Worm (Caenorhabditis elegans) whole organism, midembryonic: ENCODE measurements around the gene F13E9.9.

Source experiments
- T22C8.4 ChIP-seq: fragments of 200-800 bp; sonication (Bioruptor generic); IDR thresholded peaks from 2 replicates; pipeline ENCODE4 v1.3.6; 2022; ENCODE audit warnings: missing genetic modification characterization, missing compliant biosample characterization
- cog-1 ChIP-seq: sonication (generic microtip); optimal IDR thresholded peaks from 2 replicates; lab custom pipeline; 2016; ENCODE audit warnings: missing genetic modification characterization, missing compliant biosample characterization
- flt-1 ChIP-seq: fragments of 200-800 bp; sonication (Bioruptor generic); IDR thresholded peaks from 2 replicates; pipeline ENCODE4 v1.3.6; 2022; ENCODE audit warnings: missing genetic modification characterization, missing compliant biosample characterization
- klf-2 ChIP-seq: fragments of 200-800 bp; sonication (Bioruptor generic); conservative IDR thresholded peaks from 2 replicates; pipeline ENCODE4 v1.3.6; 2022; ENCODE audit warnings: missing genetic modification reagents, missing genetic modification characterization, missing compliant biosample characterization
- med-1 ChIP-seq: sonication (generic microtip); optimal IDR thresholded peaks from 2 replicates; lab custom pipeline; 2017; ENCODE audit warnings: missing genetic modification characterization, mild to moderate bottlenecking, missing compliant biosample characterization, antibody characterized with exemption, missing genetic modification reagents; ENCODE audit not compliant: insufficient read depth
- ref-1 ChIP-seq: fragments of 200-800 bp; sonication (Bioruptor generic); conservative IDR thresholded peaks from 2 replicates; pipeline ENCODE4 v1.3.6; 2022; ENCODE audit warnings: missing genetic modification reagents, missing genetic modification characterization, missing compliant biosample characterization
- tab-1 ChIP-seq: fragments of 200-800 bp; sonication (Bioruptor generic); IDR thresholded peaks from 2 replicates; pipeline ENCODE4 v1.3.6; 2022; ENCODE audit warnings: missing genetic modification characterization, missing compliant biosample characterization
- ztf-23 ChIP-seq: fragments of 200-800 bp; sonication (Bioruptor generic); IDR thresholded peaks from 2 replicates; pipeline ENCODE4 v1.3.6; 2022; ENCODE audit warnings: missing genetic modification reagents, missing genetic modification characterization, missing compliant biosample characterization
- ztf-29 ChIP-seq: fragments of 200-800 bp; sonication (Bioruptor generic); IDR thresholded peaks from 2 replicates; pipeline ENCODE4 v1.3.6; 2022; ENCODE audit warnings: missing genetic modification reagents, missing genetic modification characterization, missing compliant biosample characterization

F13E9.9 gene

DNA sequence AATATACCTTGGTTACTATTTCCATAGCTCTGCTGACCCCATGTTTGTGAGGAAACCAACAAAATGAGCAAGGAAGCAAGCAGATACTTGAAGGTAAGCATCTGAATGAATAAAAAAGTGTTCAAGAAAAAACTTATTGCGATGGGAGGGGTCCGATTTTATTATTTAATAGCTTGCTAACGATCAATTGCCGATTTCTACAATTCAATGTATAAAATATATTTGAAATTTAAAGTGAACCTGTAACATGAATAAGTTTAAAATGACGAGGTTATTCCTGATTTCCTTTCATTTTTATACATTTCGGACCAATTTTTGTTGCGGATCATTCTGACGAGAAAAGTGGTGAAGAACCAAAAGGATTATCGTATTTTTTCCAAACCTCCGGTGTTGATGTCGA lies 2.5 kb downstream of the F13E9.9 start, which contains the start of gene srlf-13:
Gene srlf-13 (minus strand): TSS at position 101 of the 400 bp plus-strand sequence.
- no peak for TF ChIP-seq klf-2 (GFP tag; lab: Robert Waterston, UW)
- no peak for TF ChIP-seq ztf-23
- TF ChIP-seq T22C8.4 (GFP tag; lab: Robert Waterston, UW) = no peak
- no peak for TF ChIP-seq ztf-29 (GFP tag; lab: Robert Waterston, UW)
- TF ChIP-seq flt-1 (GFP tag; lab: Robert Waterston, UW) = no peak
- no peak for TF ChIP-seq cog-1 (tag; lab: Kevin White, UChicago)
- no peak for TF ChIP-seq tab-1 (GFP tag; lab: Robert Waterston, UW)
- TF ChIP-seq ref-1 = no peak
- TF ChIP-seq med-1 (GFP tag; lab: Kevin White, UChicago) = no peak

DNA sequence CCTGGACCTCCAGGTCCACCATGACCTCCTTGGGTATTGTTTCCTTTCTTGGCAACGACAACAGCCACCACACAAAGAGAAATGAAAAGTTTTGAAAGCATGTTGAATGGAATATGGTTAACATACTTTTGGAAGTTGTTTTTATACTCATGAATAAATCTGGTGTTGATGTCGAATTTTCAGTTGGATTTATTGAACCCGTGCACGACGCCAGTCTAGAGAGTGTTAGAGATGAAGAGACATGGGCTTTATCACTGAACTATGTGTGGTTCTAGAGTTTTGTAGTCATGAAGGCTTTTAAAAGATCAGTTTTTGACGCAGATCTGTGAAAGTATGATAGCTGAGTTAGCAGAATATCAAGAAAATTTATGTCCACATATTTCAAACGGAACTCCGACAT lies 4.7 kb downstream of the F13E9.9 start, which contains the start of gene srlf-14:
Gene srlf-14 (minus strand): TSS at position 101 of the 400 bp plus-strand sequence.
- no peak for TF ChIP-seq cog-1 (tag; lab: Kevin White, UChicago)
- no peak for TF ChIP-seq klf-2 (GFP tag; lab: Robert Waterston, UW)
- TF ChIP-seq T22C8.4 (GFP tag; lab: Robert Waterston, UW) = no peak
- TF ChIP-seq tab-1 (GFP tag; lab: Robert Waterston, UW) = no peak
- TF ChIP-seq ref-1 = no peak
- no peak for TF ChIP-seq ztf-29 (GFP tag; lab: Robert Waterston, UW)
- no peak for TF ChIP-seq med-1 (GFP tag; lab: Kevin White, UChicago)
- TF ChIP-seq ztf-23 = no peak
- TF ChIP-seq flt-1 (GFP tag; lab: Robert Waterston, UW) = no peak

DNA sequence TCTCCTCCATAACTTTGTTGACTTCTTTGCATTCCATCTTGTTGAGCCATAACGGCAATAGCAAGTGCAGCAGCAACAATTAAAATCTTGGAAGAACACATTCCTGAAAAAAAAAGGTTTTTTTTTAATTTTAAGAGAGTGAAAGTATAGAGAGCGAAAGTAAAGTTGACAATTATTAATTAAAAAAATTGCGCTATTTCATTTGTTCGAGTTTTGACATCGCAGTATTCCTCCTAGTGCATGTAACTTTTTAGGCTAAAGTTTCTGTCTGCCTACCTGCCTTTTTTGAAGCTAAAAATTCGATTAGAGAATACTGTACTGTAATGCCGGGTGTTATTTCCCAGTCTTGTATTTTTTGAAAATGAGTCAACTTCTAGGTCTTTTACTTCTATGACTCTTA lies 7.0 kb downstream of the F13E9.9 start, which contains the start of gene srlf-12:
Gene srlf-12 (minus strand): TSS at position 101 of the 400 bp plus-strand sequence.
- TF ChIP-seq flt-1 (GFP tag; lab: Robert Waterston, UW) = no peak
- no peak for TF ChIP-seq ztf-29 (GFP tag; lab: Robert Waterston, UW)
- TF ChIP-seq med-1 (GFP tag; lab: Kevin White, UChicago) = no peak
- TF ChIP-seq ztf-23 = no peak
- TF ChIP-seq cog-1 (tag; lab: Kevin White, UChicago) = no peak
- TF ChIP-seq T22C8.4 (GFP tag; lab: Robert Waterston, UW) = no peak
- TF ChIP-seq ref-1 = no peak
- no peak for TF ChIP-seq tab-1 (GFP tag; lab: Robert Waterston, UW)
- no peak for TF ChIP-seq klf-2 (GFP tag; lab: Robert Waterston, UW)

- TF ChIP-seq ztf-29 (GFP tag; lab: Robert Waterston, UW) = no peak
- TF ChIP-seq flt-1 (GFP tag; lab: Robert Waterston, UW) = no peak
- no peak for TF ChIP-seq ztf-23
- TF ChIP-seq klf-2 (GFP tag; lab: Robert Waterston, UW) = no peak
- no peak for TF ChIP-seq ref-1
- TF ChIP-seq cog-1 (tag; lab: Kevin White, UChicago) = no peak
- no peak for TF ChIP-seq tab-1 (GFP tag; lab: Robert Waterston, UW)
- TF ChIP-seq T22C8.4 (GFP tag; lab: Robert Waterston, UW) = no peak
- no peak for TF ChIP-seq med-1 (GFP tag; lab: Kevin White, UChicago)
Observed at ce11 chrIV:10889820-10890462, 9.1 kb downstream of the F13E9.9 start, which contains the start of gene F13E9.15. Gene F13E9.15 (minus strand): TSS chrIV:10889870.

DNA sequence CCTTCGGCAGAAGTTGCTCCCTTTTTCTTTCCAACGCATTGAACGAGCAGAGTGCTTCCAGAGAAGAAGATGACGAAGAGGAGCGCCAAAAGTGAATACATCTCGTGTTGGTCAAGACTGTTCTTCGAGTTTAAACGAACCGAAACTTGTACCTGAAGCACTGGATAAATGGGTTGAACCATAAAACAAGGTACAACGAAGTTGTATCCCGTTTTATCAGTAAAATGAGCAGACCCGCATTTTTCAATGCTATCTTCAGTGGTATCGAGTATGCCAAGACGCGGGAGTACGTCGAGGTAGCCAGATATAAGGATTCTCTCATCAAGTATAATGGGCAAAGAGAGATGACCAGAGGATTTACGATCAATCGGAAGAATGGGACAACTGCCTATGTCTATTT lies 11.7 kb downstream of the F13E9.9 start, which contains the start of gene F13E9.16:
Gene F13E9.16 (minus strand): TSS at position 101 of the 400 bp plus-strand sequence.
- TF ChIP-seq T22C8.4 (GFP tag; lab: Robert Waterston, UW) (no peak), ztf-23 (no peak), med-1 (GFP tag; lab: Kevin White, UChicago) (no peak), cog-1 (tag; lab: Kevin White, UChicago) (no peak), tab-1 (GFP tag; lab: Robert Waterston, UW) (no peak), ref-1 (no peak), ztf-29 (GFP tag; lab: Robert Waterston, UW) (no peak), klf-2 (GFP tag; lab: Robert Waterston, UW) (no peak), flt-1 (GFP tag; lab: Robert Waterston, UW) (no peak)

ce11 chrIV:10885915-10886314 lies 13.1 kb downstream of the F13E9.9 start, which contains the start of gene srlf-11:
Gene srlf-11 (minus strand): TSS chrIV:10886015.
- TF ChIP-seq tab-1 (GFP tag; lab: Robert Waterston, UW) = no peak
- no peak for TF ChIP-seq ztf-23
- no peak for TF ChIP-seq ztf-29 (GFP tag; lab: Robert Waterston, UW)
- TF ChIP-seq flt-1 (GFP tag; lab: Robert Waterston, UW) = no peak
- TF ChIP-seq T22C8.4 (GFP tag; lab: Robert Waterston, UW) = no peak
- TF ChIP-seq cog-1 (tag; lab: Kevin White, UChicago) = no peak
- TF ChIP-seq klf-2 (GFP tag; lab: Robert Waterston, UW) = no peak
- TF ChIP-seq ref-1 = no peak
- no peak for TF ChIP-seq med-1 (GFP tag; lab: Kevin White, UChicago)

ce11 chrIV:10884263-10884662 lies 14.7 kb downstream of the F13E9.9 start, which contains the start of gene F13E9.5:
Gene F13E9.5 (minus strand): TSS chrIV:10884363.
- TF ChIP-seq tab-1 (GFP tag; lab: Robert Waterston, UW) = no peak
- TF ChIP-seq ref-1 = no peak
- no peak for TF ChIP-seq med-1 (GFP tag; lab: Kevin White, UChicago)
- no peak for TF ChIP-seq ztf-23
- TF ChIP-seq ztf-29 (GFP tag; lab: Robert Waterston, UW) = no peak
- TF ChIP-seq T22C8.4 (GFP tag; lab: Robert Waterston, UW) = no peak
- no peak for TF ChIP-seq cog-1 (tag; lab: Kevin White, UChicago)
- TF ChIP-seq klf-2 (GFP tag; lab: Robert Waterston, UW) = no peak
- TF ChIP-seq flt-1 (GFP tag; lab: Robert Waterston, UW) = no peak

DNA sequence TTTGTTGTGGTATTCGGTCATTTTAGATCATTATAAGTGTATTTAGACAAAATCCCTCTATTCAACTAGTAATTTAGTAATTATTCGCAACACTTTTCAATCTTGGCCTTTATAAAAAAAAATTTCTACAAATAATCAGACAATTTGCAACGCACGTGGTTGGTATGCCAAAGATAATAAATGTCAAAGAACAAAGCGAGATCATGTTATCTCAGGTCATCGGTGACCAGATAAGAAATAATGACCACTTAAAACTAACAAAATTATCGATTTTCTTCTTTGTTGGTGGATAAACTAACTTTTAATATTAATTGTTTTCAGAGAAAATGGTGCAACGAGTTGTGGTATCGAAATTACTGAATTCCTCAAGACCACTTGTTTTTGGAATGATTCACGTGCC lies 17.8 kb downstream of the F13E9.9 start, which contains the start of gene F13E9.13:
Gene F13E9.13 (plus strand): TSS at position 317 of the 400 bp plus-strand sequence.
- no peak for TF ChIP-seq ztf-23
- TF ChIP-seq T22C8.4 (GFP tag; lab: Robert Waterston, UW) = no peak
- TF ChIP-seq flt-1 (GFP tag; lab: Robert Waterston, UW) = no peak

DNA sequence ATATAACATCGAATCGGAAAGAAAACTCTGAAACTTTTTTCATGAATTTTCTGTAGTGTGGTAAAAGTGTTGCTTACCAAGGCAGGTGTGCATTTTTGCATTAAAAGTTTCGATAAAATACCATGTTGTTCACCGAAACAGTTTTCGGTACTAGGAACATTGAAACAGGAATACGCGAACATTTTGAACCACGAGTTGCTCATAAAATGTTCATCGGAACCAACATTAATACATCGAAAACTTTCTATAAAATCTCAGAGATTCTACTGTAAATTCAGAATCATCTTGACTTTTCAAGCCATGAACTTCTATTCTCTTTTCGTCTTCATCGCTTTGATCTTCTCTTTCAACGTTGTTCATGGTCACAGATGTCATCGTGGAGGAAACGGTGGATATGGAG lies 18.7 kb downstream of the F13E9.9 start, which contains the start of gene fipr-15:
Gene fipr-15 (plus strand): TSS at position 301 of the 400 bp plus-strand sequence.
- TF ChIP-seq T22C8.4 (GFP tag; lab: Robert Waterston, UW) (no peak), ztf-29 (GFP tag; lab: Robert Waterston, UW) (no peak), tab-1 (GFP tag; lab: Robert Waterston, UW) (no peak), ref-1 (no peak)
